Fruit fly (Drosophila melanogaster): ENCODE measurements around the gene dl.

- TF ChIP-seq CG16863 (GFP tag; optimal IDR thresholded peaks at IDR 0.05) = no peak
- TF ChIP-seq dimm (GFP tag; IDR thresholded peaks at IDR 0.05) = no peak
- no peak for TF ChIP-seq HLH3B (GFP tag; IDR thresholded peaks at IDR 0.05)
- TF ChIP-seq CG4617 (GFP tag; optimal IDR thresholded peaks at IDR 0.05; ENCODE audit: borderline replicate concordance) = no peak
- no peak for TF ChIP-seq CG10431 (GFP tag; optimal IDR thresholded peaks at IDR 0.05)
- no peak for TF ChIP-seq H15 (GFP tag; IDR thresholded peaks at IDR 0.05)
- TF ChIP-seq CG7556 (GFP tag; optimal IDR thresholded peaks at IDR 0.05) = no peak
- TF ChIP-seq nerfin-2 (GFP tag; IDR thresholded peaks at IDR 0.05; ENCODE audit: partially characterized antibody) = no peak
- TF ChIP-seq CG13424 (tag; optimal IDR thresholded peaks at IDR 0.05) = no peak
- TF ChIP-seq CG12236 (GFP tag; optimal IDR thresholded peaks at IDR 0.05) = no peak
- TF ChIP-seq CG13287 (GFP tag; IDR thresholded peaks at IDR 0.05; ENCODE audit: partially characterized antibody) = no peak; the same call in 1 of the 2 replicates
Measured at dm6 chr2L:17448435-17448834, 1.7 kb downstream of the dl start.
